Worm (Caenorhabditis elegans) whole organism, midembryonic: ENCODE measurements around the gene ttr-21.

Source experiments
- T22C8.4 ChIP-seq: fragments of 200-800 bp; sonication (Bioruptor generic); IDR thresholded peaks from 2 replicates; pipeline ENCODE4 v1.3.6; 2022; ENCODE audit warnings: missing genetic modification characterization, missing compliant biosample characterization
- flt-1 ChIP-seq: fragments of 200-800 bp; sonication (Bioruptor generic); IDR thresholded peaks from 2 replicates; pipeline ENCODE4 v1.3.6; 2022; ENCODE audit warnings: missing genetic modification characterization, missing compliant biosample characterization
- ref-1 ChIP-seq: fragments of 200-800 bp; sonication (Bioruptor generic); conservative IDR thresholded peaks from 2 replicates; pipeline ENCODE4 v1.3.6; 2022; ENCODE audit warnings: missing genetic modification reagents, missing genetic modification characterization, missing compliant biosample characterization
- tab-1 ChIP-seq: fragments of 200-800 bp; sonication (Bioruptor generic); IDR thresholded peaks from 2 replicates; pipeline ENCODE4 v1.3.6; 2022; ENCODE audit warnings: missing genetic modification characterization, missing compliant biosample characterization

DNA sequence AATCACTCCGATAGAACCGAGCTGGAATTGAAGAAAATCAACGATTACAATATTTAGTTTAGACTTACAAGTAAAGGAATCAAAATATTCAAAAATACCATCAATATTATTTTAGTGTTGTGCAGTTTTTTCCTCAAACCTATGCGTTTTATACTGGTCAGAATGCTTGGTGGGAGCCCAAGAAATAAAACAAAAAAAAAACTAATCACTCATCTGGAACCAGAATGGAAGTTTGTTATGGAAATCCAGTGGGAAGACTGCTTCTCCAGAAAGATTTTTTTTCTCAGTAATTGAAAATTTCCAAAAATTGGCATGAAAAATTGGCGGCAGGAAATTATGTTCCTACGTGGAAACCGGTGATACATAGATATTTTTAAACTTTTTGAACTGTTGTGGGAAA is 2.2 kb upstream of the ttr-21 start, which contains the start of gene srx-134:
- no peak for TF ChIP-seq tab-1
- no peak for TF ChIP-seq ref-1 (GFP tag; lab: Robert Waterston, UW)
- TF ChIP-seq flt-1 (GFP tag; lab: Robert Waterston, UW) = no peak
- no peak for TF ChIP-seq T22C8.4 (GFP tag; lab: Robert Waterston, UW)
